Worm (Caenorhabditis elegans) whole organism, L2 larva: Measurements from ENCODE around the gene M04B2.7.

Experiments used
- C34F6.9 ChIP-seq: fragments of 150-350 bp; optimal IDR thresholded peaks from 2 replicates; lab custom pipeline; 2014; ENCODE audit warnings: missing biosample characterization, missing genetic modification characterization
- F13H6.1 ChIP-seq: sonication (generic microtip); optimal IDR thresholded peaks from 2 replicates; lab custom pipeline; 2016; ENCODE audit warnings: missing genetic modification characterization, missing compliant biosample characterization
- R02D3.7 ChIP-seq: fragments of 150-350 bp; optimal IDR thresholded peaks from 2 replicates; lab custom pipeline; 2014; ENCODE audit warnings: missing biosample characterization, missing genetic modification characterization
- Y55F3AM.14 ChIP-seq: fragments of 200-800 bp; sonication (Bioruptor generic); optimal IDR thresholded peaks from 2 replicates; lab custom pipeline; 2018; ENCODE audit warnings: mild to moderate bottlenecking, missing genetic modification characterization, missing compliant biosample characterization
- ZK546.5 ChIP-seq: sonication (generic microtip); optimal IDR thresholded peaks from 2 replicates; lab custom pipeline; 2017; ENCODE audit warnings: missing biosample characterization, missing genetic modification characterization
- alr-1 ChIP-seq: fragments of 150-350 bp; optimal IDR thresholded peaks from 2 replicates; lab custom pipeline; 2014; ENCODE audit warnings: missing biosample characterization, missing genetic modification characterization
- blmp-1 ChIP-seq: sonication (generic microtip); optimal IDR thresholded peaks from 2 replicates; lab custom pipeline; 2017; ENCODE audit warnings: missing genetic modification characterization, mild to moderate bottlenecking, missing compliant biosample characterization, antibody characterized with exemption, moderate library complexity; ENCODE audit not compliant: insufficient read depth
- ceh-16 ChIP-seq: fragments of 150-350 bp; optimal IDR thresholded peaks from 2 replicates; lab custom pipeline; 2014; ENCODE audit warnings: missing biosample characterization, missing genetic modification characterization
- ceh-82 ChIP-seq: fragments of 150-350 bp; optimal IDR thresholded peaks from 2 replicates; lab custom pipeline; 2014; ENCODE audit warnings: missing biosample characterization, missing genetic modification characterization
- crh-2 ChIP-seq: sonication (generic microtip); optimal IDR thresholded peaks from 2 replicates; lab custom pipeline; 2017; ENCODE audit warnings: missing biosample characterization, missing genetic modification characterization
- egl-27 ChIP-seq: sonication (generic microtip); optimal IDR thresholded peaks from 3 replicates; lab custom pipeline; 2017; ENCODE audit warnings: missing biosample characterization, missing genetic modification reagents, missing genetic modification characterization
- elt-1 ChIP-seq: fragments of 150-350 bp; optimal IDR thresholded peaks from 2 replicates; lab custom pipeline; 2014; ENCODE audit warnings: missing biosample characterization, missing genetic modification characterization
- elt-3 ChIP-seq: sonication (generic microtip); optimal IDR thresholded peaks from 2 replicates; lab custom pipeline; 2017; ENCODE audit warnings: missing biosample characterization, missing genetic modification characterization
- fos-1 ChIP-seq: fragments of 150-350 bp; optimal IDR thresholded peaks from 2 replicates; lab custom pipeline; 2014; ENCODE audit warnings: missing biosample characterization, missing genetic modification characterization
- gmeb-1 ChIP-seq: fragments of 150-350 bp; optimal IDR thresholded peaks from 2 replicates; lab custom pipeline; 2014; ENCODE audit warnings: missing biosample characterization, missing genetic modification characterization
- lin-11 ChIP-seq: fragments of 150-350 bp; sonication (generic microtip); optimal IDR thresholded peaks from 2 replicates; lab custom pipeline; 2014; ENCODE audit warnings: missing biosample characterization, missing genetic modification characterization, inconsistent platforms, mixed read lengths
- lin-13 ChIP-seq: fragments of 150-350 bp; optimal IDR thresholded peaks from 2 replicates; lab custom pipeline; 2014; ENCODE audit warnings: missing biosample characterization, missing genetic modification reagents, missing genetic modification characterization
- lin-39 ChIP-seq: fragments of 150-350 bp; optimal IDR thresholded peaks from 2 replicates; lab custom pipeline; 2014; ENCODE audit warnings: missing biosample characterization, missing genetic modification reagents, missing genetic modification characterization
- lsy-2 ChIP-seq, 2 experiments: fragments of 150-350 bp in 1 of 2; sonication (generic microtip) in 1 of 2; optimal IDR thresholded peaks; 2 replicates each; lab custom pipeline; 2014 to 2017; ENCODE audit warnings: missing biosample characterization in 2 of 2, missing genetic modification characterization in 2 of 2
- mab-5 ChIP-seq: fragments of 150-350 bp; optimal IDR thresholded peaks from 2 replicates; lab custom pipeline; 2014; ENCODE audit warnings: missing biosample characterization, missing genetic modification characterization
- mbf-1 ChIP-seq: sonication (generic microtip); optimal IDR thresholded peaks from 2 replicates; lab custom pipeline; 2017; ENCODE audit warnings: missing biosample characterization, missing genetic modification characterization
- mdl-1 ChIP-seq, 2 experiments: fragments of 150-350 bp in 1 of 2; sonication (generic microtip) in 1 of 2; optimal IDR thresholded peaks; 2 replicates each; lab custom pipeline; 2017; ENCODE audit warnings: missing biosample characterization in 2 of 2, missing genetic modification characterization in 2 of 2
- nhr-10 ChIP-seq: sonication (generic microtip); optimal IDR thresholded peaks from 2 replicates; lab custom pipeline; 2017; ENCODE audit warnings: missing biosample characterization, missing genetic modification characterization
- nhr-129 ChIP-seq: fragments of 150-350 bp; optimal IDR thresholded peaks from 2 replicates; lab custom pipeline; 2014; ENCODE audit warnings: missing biosample characterization, missing genetic modification characterization
- nhr-21 ChIP-seq: fragments of 150-350 bp; optimal IDR thresholded peaks from 2 replicates; lab custom pipeline; 2014; ENCODE audit warnings: missing biosample characterization, missing genetic modification characterization
- nhr-23 ChIP-seq: fragments of 150-350 bp; optimal IDR thresholded peaks from 2 replicates; lab custom pipeline; 2014; ENCODE audit warnings: missing biosample characterization, missing genetic modification reagents, missing genetic modification characterization
- nhr-237 ChIP-seq: fragments of 150-350 bp; optimal IDR thresholded peaks from 2 replicates; lab custom pipeline; 2014; ENCODE audit warnings: missing biosample characterization, missing genetic modification characterization
- nhr-25 ChIP-seq: fragments of 150-350 bp; sonication (generic microtip); optimal IDR thresholded peaks from 3 replicates; lab custom pipeline; 2014; ENCODE audit warnings: missing biosample characterization, missing genetic modification characterization
- nhr-6 ChIP-seq: fragments of 150-350 bp; optimal IDR thresholded peaks from 2 replicates; lab custom pipeline; 2014; ENCODE audit warnings: missing biosample characterization, missing genetic modification characterization
- nhr-77 ChIP-seq: fragments of 150-350 bp; optimal IDR thresholded peaks from 2 replicates; lab custom pipeline; 2014; ENCODE audit warnings: missing biosample characterization, missing genetic modification characterization
- peb-1 ChIP-seq: fragments of 150-350 bp; optimal IDR thresholded peaks from 2 replicates; lab custom pipeline; 2014; ENCODE audit warnings: missing biosample characterization, missing genetic modification characterization
- sem-4 ChIP-seq: fragments of 150-350 bp; optimal IDR thresholded peaks from 2 replicates; lab custom pipeline; 2014; ENCODE audit warnings: missing biosample characterization, missing genetic modification reagents, missing genetic modification characterization
- skn-1 ChIP-seq: sonication (generic microtip); optimal IDR thresholded peaks from 2 replicates; lab custom pipeline; 2017; ENCODE audit warnings: missing biosample characterization, missing genetic modification characterization
- sma-3 ChIP-seq: sonication (generic microtip); optimal IDR thresholded peaks from 2 replicates; lab custom pipeline; 2016; ENCODE audit warnings: missing genetic modification reagents, missing genetic modification characterization, missing compliant biosample characterization
- sma-9 ChIP-seq, 2 experiments: fragments of 150-350 bp in 1 of 2; sonication (generic microtip) in 1 of 2; optimal IDR thresholded peaks; 2 replicates each; lab custom pipeline; 2014 to 2016; ENCODE audit warnings: missing genetic modification characterization in 2 of 2, mild to moderate bottlenecking in 1 of 2, missing biosample characterization in 1 of 2, missing compliant biosample characterization in 1 of 2, missing genetic modification reagents in 1 of 2, moderate library complexity in 1 of 2
- snpc-4 ChIP-seq: fragments of 150-350 bp; optimal IDR thresholded peaks from 2 replicates; lab custom pipeline; 2014; ENCODE audit warnings: missing biosample characterization, missing genetic modification characterization
- unc-55 ChIP-seq: fragments of 150-350 bp; sonication (generic microtip); optimal IDR thresholded peaks from 3 replicates; lab custom pipeline; 2014; ENCODE audit warnings: missing biosample characterization, missing genetic modification reagents, missing genetic modification characterization
- unc-62 ChIP-seq: fragments of 150-350 bp; optimal IDR thresholded peaks from 2 replicates; lab custom pipeline; 2014; ENCODE audit warnings: missing biosample characterization, missing genetic modification reagents, missing genetic modification characterization
- ztf-11 ChIP-seq: sonication (generic microtip); optimal IDR thresholded peaks from 2 replicates; lab custom pipeline; 2017; ENCODE audit warnings: missing biosample characterization, missing genetic modification characterization
- ztf-4 ChIP-seq: fragments of 150-350 bp; optimal IDR thresholded peaks from 2 replicates; lab custom pipeline; 2014; ENCODE audit warnings: missing biosample characterization, missing genetic modification characterization

M04B2.7 gene

DNA sequence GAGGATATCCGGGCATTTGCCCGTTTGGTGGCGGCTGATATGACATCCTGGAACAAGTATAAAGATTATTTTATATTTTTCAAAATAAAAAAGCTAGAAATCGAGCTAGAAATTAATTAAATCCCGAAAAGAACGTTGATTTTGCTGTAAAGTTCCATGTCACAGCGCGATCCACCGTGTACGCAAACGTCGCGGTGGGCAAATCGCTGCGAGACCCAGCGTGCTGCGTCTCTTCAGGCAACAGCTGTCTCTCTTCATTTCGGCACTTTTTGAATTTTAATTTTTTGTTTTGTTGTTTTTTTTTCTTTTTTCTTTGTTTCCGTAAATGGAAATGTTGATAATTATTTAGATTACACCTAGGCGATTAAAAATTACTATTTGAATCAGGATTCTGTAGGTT lies 17.6 kb upstream of the M04B2.7 start, which contains the start of gene sec-24.1:
Gene sec-24.1 (minus strand): TSS at position 49 of the 400 bp plus-strand sequence.
- no peak for TF ChIP-seq lin-39
- no peak for TF ChIP-seq nhr-10
- peak; percentile 92 for TF ChIP-seq sma-3 (GFP tag; lab: Kevin White, UChicago)
- peak; percentile 63 for TF ChIP-seq nhr-237 (tag; lab: Kevin White, UChicago)
- TF ChIP-seq lin-13 (GFP tag; lab: Kevin White, UChicago) = peak; percentile 87
- peak; percentile 99 to 100 for TF ChIP-seq lsy-2 (tag; optimal IDR thresholded peaks at IDR 0.05; lab: Kevin White, UChicago)
- peak; percentile 68 for TF ChIP-seq ceh-82 (tag; lab: Kevin White, UChicago)
- no peak for TF ChIP-seq peb-1 (tag; lab: Kevin White, UChicago)
- TF ChIP-seq unc-55 (GFP tag; lab: Kevin White, UChicago) = peak; percentile 96
- TF ChIP-seq nhr-25 = peak; percentile 92
- no peak for TF ChIP-seq skn-1 (tag; lab: Kevin White, UChicago)
- TF ChIP-seq gmeb-1 (tag; lab: Kevin White, UChicago) = peak; percentile 96
- TF ChIP-seq unc-62 (GFP tag; lab: Kevin White, UChicago) = peak; percentile 39
- TF ChIP-seq ceh-16 (tag; lab: Kevin White, UChicago) = peak; percentile 85
- peak; percentile 75 for TF ChIP-seq ZK546.5 (tag; lab: Kevin White, UChicago)
- TF ChIP-seq alr-1 (tag; lab: Kevin White, UChicago) = no peak
- TF ChIP-seq nhr-6 (tag; lab: Kevin White, UChicago) = peak; percentile 69
- TF ChIP-seq mdl-1 (tag; optimal IDR thresholded peaks at IDR 0.05; lab: Kevin White, UChicago) = peak; percentile 57 to 68
- TF ChIP-seq egl-27 (tag; lab: Kevin White, UChicago) = peak; percentile 47
- peak; percentile 84 for TF ChIP-seq ztf-4 (tag; lab: Kevin White, UChicago)
- peak; percentile 60 for TF ChIP-seq R02D3.7 (tag; lab: Kevin White, UChicago)
- TF ChIP-seq sma-9 (GFP tag; optimal IDR thresholded peaks at IDR 0.05; lab: Kevin White, UChicago) = peak; percentile 94
- no peak for TF ChIP-seq sma-9 (tag; optimal IDR thresholded peaks at IDR 0.05; lab: Kevin White, UChicago)
- no peak for TF ChIP-seq Y55F3AM.14
- no peak for TF ChIP-seq nhr-23 (tag; lab: Kevin White, UChicago)
- TF ChIP-seq sem-4 (tag; lab: Kevin White, UChicago) = peak; percentile 88
- peak; percentile 86 for TF ChIP-seq lin-11 (tag; lab: Kevin White, UChicago)
- peak; percentile 88 for TF ChIP-seq C34F6.9
- TF ChIP-seq nhr-77 = no peak
- TF ChIP-seq snpc-4 (tag; lab: Kevin White, UChicago) = peak; percentile 63
- peak; percentile 89 for TF ChIP-seq F13H6.1 (tag; lab: Kevin White, UChicago)
- TF ChIP-seq mbf-1 = no peak
- TF ChIP-seq nhr-129 (tag; lab: Kevin White, UChicago) = peak; percentile 78
- peak; percentile 83 for TF ChIP-seq mab-5 (tag; lab: Kevin White, UChicago)
- TF ChIP-seq blmp-1 (tag; lab: Kevin White, UChicago) = peak; percentile 65
- peak; percentile 95 for TF ChIP-seq crh-2 (tag; lab: Kevin White, UChicago)
- TF ChIP-seq fos-1 (tag; lab: Kevin White, UChicago) = peak; percentile 68
- peak; percentile 88 for TF ChIP-seq nhr-21 (tag; lab: Kevin White, UChicago)

DNA sequence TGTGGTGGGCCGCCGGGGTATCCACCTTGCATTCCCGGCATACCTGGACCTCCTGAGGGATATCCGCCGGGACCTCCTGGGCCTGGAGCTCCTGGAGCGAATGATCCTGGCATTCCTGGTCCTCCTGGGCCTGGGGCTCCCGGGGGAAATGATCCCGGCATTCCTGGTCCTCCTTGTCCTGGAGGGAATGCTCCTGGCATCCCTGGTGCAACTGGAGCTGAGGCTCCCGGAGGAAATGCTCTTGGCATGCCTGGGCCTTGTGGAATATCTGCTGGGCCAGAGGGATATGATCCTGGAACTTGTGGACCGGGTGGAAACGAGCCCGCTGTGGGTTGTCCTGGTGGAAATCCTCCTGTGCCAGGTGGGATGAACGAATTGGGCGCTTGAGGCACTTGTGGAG lies 16.5 kb upstream of the M04B2.7 start:
- TF ChIP-seq nhr-25 = no peak
- TF ChIP-seq C34F6.9 = no peak
- no peak for TF ChIP-seq sma-3 (GFP tag; lab: Kevin White, UChicago)
- no peak for TF ChIP-seq nhr-77
- no peak for TF ChIP-seq ztf-11 (tag; lab: Kevin White, UChicago)
- no peak for TF ChIP-seq elt-3
- no peak for TF ChIP-seq gmeb-1 (tag; lab: Kevin White, UChicago)
- no peak for TF ChIP-seq nhr-6 (tag; lab: Kevin White, UChicago)
- no peak for TF ChIP-seq Y55F3AM.14
- TF ChIP-seq nhr-23 (tag; lab: Kevin White, UChicago) = no peak
- no peak for TF ChIP-seq blmp-1 (tag; lab: Kevin White, UChicago)
- no peak for TF ChIP-seq fos-1 (tag; lab: Kevin White, UChicago)
- TF ChIP-seq elt-1 (tag; lab: Kevin White, UChicago) = no peak
